Fruit fly (Drosophila melanogaster) whole organism, prepupa: Measurements from ENCODE around the gene defl.
A peak's percentile ranks its signal among the peaks of the same experiment; 100 is the strongest.

Experiments
- Blimp-1 ChIP-seq: fragments of 200-800 bp; sonication (Bioruptor generic); optimal IDR thresholded peaks from 3 replicates; lab custom pipeline; 2017; ENCODE audit warnings: missing biosample characterization, missing genetic modification characterization, mild to moderate bottlenecking, moderate library complexity, missing genetic modification reagents
- CG10669 ChIP-seq: fragments of 200-800 bp; sonication (Bioruptor generic); optimal IDR thresholded peaks from 3 replicates; lab custom pipeline; 2018; ENCODE audit warnings: missing biosample characterization, mild to moderate bottlenecking, missing genetic modification characterization, moderate library complexity
- CG11294 ChIP-seq: fragments of 200-800 bp; sonication (Bioruptor generic); IDR thresholded peaks from 2 replicates; pipeline ENCODE4 v1.3.6; 2022; ENCODE audit warnings: missing biosample characterization, missing genetic modification characterization
- CG11762 ChIP-seq: fragments of 200-800 bp; sonication (Bioruptor generic); optimal IDR thresholded peaks from 3 replicates; lab custom pipeline; 2016; ENCODE audit warnings: missing biosample characterization, missing genetic modification characterization; ENCODE audit not compliant: insufficient read depth
- CG11902 ChIP-seq: fragments of 200-800 bp; sonication (Bioruptor generic); optimal IDR thresholded peaks from 3 replicates; lab custom pipeline; 2016; ENCODE audit warnings: missing biosample characterization, missing genetic modification characterization
- CG15336 ChIP-seq: fragments of 200-800 bp; sonication (Bioruptor generic); IDR thresholded peaks from 2 replicates; pipeline ENCODE4 v1.3.6; 2022; ENCODE audit warnings: missing biosample characterization, missing genetic modification characterization
- CG1621 ChIP-seq: fragments of 200-800 bp; sonication (Bioruptor generic); optimal IDR thresholded peaks from 3 replicates; lab custom pipeline; 2018; ENCODE audit warnings: missing biosample characterization, mild to moderate bottlenecking, missing genetic modification characterization
- CG3032 ChIP-seq: fragments of 200-800 bp; optimal IDR thresholded peaks from 2 replicates; lab custom pipeline; 2019; ENCODE audit warnings: missing biosample characterization, mild to moderate bottlenecking, missing genetic modification characterization, moderate library complexity
- CG31627 ChIP-seq: fragments of 200-800 bp; sonication (Bioruptor generic); optimal IDR thresholded peaks from 3 replicates; lab custom pipeline; 2016; ENCODE audit warnings: missing biosample characterization, missing genetic modification characterization
- CG34406 ChIP-seq: fragments of 200-800 bp; sonication (Bioruptor generic); optimal IDR thresholded peaks from 3 replicates; lab custom pipeline; 2016; ENCODE audit warnings: missing biosample characterization, missing genetic modification characterization
- CG3919 ChIP-seq: fragments of 200-800 bp; sonication (Bioruptor generic); optimal IDR thresholded peaks from 3 replicates; lab custom pipeline; 2016; ENCODE audit warnings: missing biosample characterization, missing genetic modification characterization
- CG4318 ChIP-seq: fragments of 200-800 bp; sonication (Bioruptor generic); optimal IDR thresholded peaks from 3 replicates; lab custom pipeline; 2017; ENCODE audit warnings: missing biosample characterization, mild to moderate bottlenecking, missing genetic modification characterization
- CG6163 ChIP-seq: fragments of 200-800 bp; sonication (Bioruptor generic); IDR thresholded peaks from 3 replicates; pipeline ENCODE4 v1.3.6; 2022; ENCODE audit warnings: missing biosample characterization, missing genetic modification characterization
- CG6276 ChIP-seq: fragments of 200-800 bp; sonication (Bioruptor generic); optimal IDR thresholded peaks from 2 replicates; lab custom pipeline; 2017; ENCODE audit warnings: missing biosample characterization, mild to moderate bottlenecking, missing genetic modification characterization
- CG6792 ChIP-seq: fragments of 200-800 bp; sonication (Bioruptor generic); optimal IDR thresholded peaks from 3 replicates; lab custom pipeline; 2016; ENCODE audit warnings: missing biosample characterization, missing genetic modification characterization
- CG6808 ChIP-seq: fragments of 200-800 bp; sonication (Bioruptor generic); optimal IDR thresholded peaks from 3 replicates; lab custom pipeline; 2017; ENCODE audit warnings: missing biosample characterization, missing genetic modification characterization, mild to moderate bottlenecking, moderate library complexity, missing genetic modification reagents
- CG7368 ChIP-seq: fragments of 200-800 bp; sonication (Bioruptor generic); optimal IDR thresholded peaks from 3 replicates; lab custom pipeline; 2016; ENCODE audit warnings: missing biosample characterization, missing genetic modification characterization
- CG8119 ChIP-seq: fragments of 200-800 bp; sonication (Bioruptor generic); IDR thresholded peaks from 3 replicates; pipeline ENCODE4 v1.3.6; 2022; ENCODE audit warnings: missing biosample characterization, missing genetic modification characterization
- CG8319 ChIP-seq: fragments of 200-800 bp; sonication (Bioruptor generic); optimal IDR thresholded peaks from 3 replicates; lab custom pipeline; 2016; ENCODE audit warnings: missing biosample characterization, missing genetic modification characterization
- CG8632 ChIP-seq: fragments of 200-800 bp; sonication (Bioruptor generic); optimal IDR thresholded peaks from 3 replicates; lab custom pipeline; 2016; ENCODE audit warnings: missing biosample characterization, missing genetic modification characterization
- Eip75B ChIP-seq: fragments of 200-800 bp; sonication (Bioruptor generic); optimal IDR thresholded peaks from 3 replicates; lab custom pipeline; 2016; ENCODE audit warnings: missing biosample characterization, missing genetic modification characterization
- Eip93F ChIP-seq: fragments of 200-800 bp; sonication (Bioruptor generic); optimal IDR thresholded peaks from 2 replicates; lab custom pipeline; 2016; ENCODE audit warnings: missing biosample characterization, mild to moderate bottlenecking, missing genetic modification characterization
- Ets96B ChIP-seq: fragments of 200-800 bp; optimal IDR thresholded peaks from 2 replicates; lab custom pipeline; 2019; ENCODE audit warnings: missing biosample characterization, mild to moderate bottlenecking, missing genetic modification characterization, moderate library complexity
- Gug ChIP-seq: fragments of 200-800 bp; sonication (Bioruptor generic); IDR thresholded peaks from 2 replicates; pipeline ENCODE4 v1.3.6; 2022; ENCODE audit warnings: missing biosample characterization, missing genetic modification characterization
- Hr38 ChIP-seq: sonication (Bioruptor generic); optimal IDR thresholded peaks from 2 replicates; lab custom pipeline; 2016; ENCODE audit warnings: missing biosample characterization, missing genetic modification characterization
- Hr4 ChIP-seq: fragments of 200-800 bp; sonication (Bioruptor generic); optimal IDR thresholded peaks from 3 replicates; lab custom pipeline; 2016; ENCODE audit warnings: missing biosample characterization, missing genetic modification characterization
- Smox ChIP-seq: fragments of 200-800 bp; sonication (Bioruptor generic); optimal IDR thresholded peaks from 3 replicates; lab custom pipeline; 2016; ENCODE audit warnings: missing biosample characterization, missing genetic modification characterization
- Sox102F ChIP-seq: fragments of 200-800 bp; sonication (Bioruptor generic); optimal IDR thresholded peaks from 2 replicates; lab custom pipeline; 2016; ENCODE audit warnings: missing biosample characterization, mild to moderate bottlenecking, missing genetic modification characterization
- Sox15 ChIP-seq: fragments of 200-800 bp; sonication (Bioruptor generic); optimal IDR thresholded peaks from 3 replicates; lab custom pipeline; 2016; ENCODE audit warnings: missing biosample characterization, missing genetic modification characterization
- achi ChIP-seq: fragments of 200-800 bp; sonication (Bioruptor generic); optimal IDR thresholded peaks from 3 replicates; lab custom pipeline; 2016; ENCODE audit warnings: missing biosample characterization, missing genetic modification characterization
- cyc ChIP-seq: fragments of 200-800 bp; sonication (Bioruptor generic); optimal IDR thresholded peaks from 3 replicates; lab custom pipeline; 2016; ENCODE audit warnings: missing biosample characterization, missing genetic modification characterization
- dac ChIP-seq: fragments of 200-800 bp; sonication (Bioruptor generic); optimal IDR thresholded peaks from 2 replicates; lab custom pipeline; 2017; ENCODE audit warnings: missing biosample characterization, mild to moderate bottlenecking, missing genetic modification characterization
- dsx ChIP-seq: fragments of 200-800 bp; optimal IDR thresholded peaks from 3 replicates; lab custom pipeline; 2019; ENCODE audit warnings: missing biosample characterization, mild to moderate bottlenecking, missing genetic modification characterization, moderate library complexity; ENCODE audit not compliant: poor library complexity, severe bottlenecking
- eg ChIP-seq: fragments of 200-800 bp; sonication (Bioruptor generic); IDR thresholded peaks from 3 replicates; pipeline ENCODE4 v1.3.6; 2022; ENCODE audit warnings: missing biosample characterization, missing genetic modification characterization
- fd59A ChIP-seq: fragments of 200-800 bp; sonication (Bioruptor generic); optimal IDR thresholded peaks from 2 replicates; lab custom pipeline; 2017; ENCODE audit warnings: missing biosample characterization, mild to moderate bottlenecking, missing genetic modification characterization, missing genetic modification reagents
- fd85E ChIP-seq: fragments of 200-800 bp; sonication (Bioruptor generic); optimal IDR thresholded peaks from 3 replicates; lab custom pipeline; 2016; ENCODE audit warnings: missing biosample characterization, missing genetic modification characterization
- fkh ChIP-seq: fragments of 200-800 bp; sonication (Bioruptor generic); optimal IDR thresholded peaks from 3 replicates; lab custom pipeline; 2017; ENCODE audit warnings: missing biosample characterization, mild to moderate bottlenecking, missing genetic modification characterization, moderate library complexity
- lz ChIP-seq: fragments of 200-800 bp; sonication (Bioruptor generic); optimal IDR thresholded peaks from 3 replicates; lab custom pipeline; 2016; ENCODE audit warnings: missing biosample characterization, missing genetic modification characterization
- net ChIP-seq: fragments of 200-800 bp; sonication (Bioruptor generic); optimal IDR thresholded peaks from 3 replicates; lab custom pipeline; 2016; ENCODE audit warnings: missing biosample characterization, missing genetic modification characterization
- pdm3 ChIP-seq: fragments of 200-800 bp; sonication (Bioruptor generic); optimal IDR thresholded peaks from 3 replicates; lab custom pipeline; 2016; ENCODE audit warnings: missing biosample characterization, missing genetic modification characterization
- spab ChIP-seq: fragments of 200-800 bp; sonication (Bioruptor generic); optimal IDR thresholded peaks from 2 replicates; lab custom pipeline; 2017; ENCODE audit warnings: missing biosample characterization, mild to moderate bottlenecking, missing genetic modification characterization, missing genetic modification reagents
- svp ChIP-seq: fragments of 200-800 bp; sonication (Bioruptor generic); peaks from one replicate; lab custom pipeline; 2016; ENCODE audit warnings: missing biosample characterization, missing genetic modification characterization
- topi ChIP-seq: fragments of 200-800 bp; sonication (Bioruptor generic); optimal IDR thresholded peaks from 3 replicates; lab custom pipeline; 2016; ENCODE audit warnings: missing biosample characterization, missing genetic modification characterization
- vri ChIP-seq: fragments of 200-800 bp; sonication (Bioruptor generic); optimal IDR thresholded peaks from 3 replicates; lab custom pipeline; 2016; ENCODE audit warnings: missing biosample characterization, mild to moderate bottlenecking, missing genetic modification characterization

The defl gene

dm6 chr3L:9696650-9697526 is 26.3 kb upstream of the defl start, which contains the start of gene Prps (continued):
- peak; percentile 81 for TF ChIP-seq fd85E
- TF ChIP-seq vri (GFP tag; lab: Kevin White, UChicago) = peak; percentile 91
- peak; percentile 79 for TF ChIP-seq dsx (GFP tag; lab: Kevin White, UChicago)
- TF ChIP-seq dac (GFP tag; lab: Kevin White, UChicago) = peak; percentile 24
- peak; percentile 90 for TF ChIP-seq CG6792
- peak; percentile 54 for TF ChIP-seq fd59A (GFP tag; lab: Kevin White, UChicago)
- peak; percentile 79 for TF ChIP-seq CG3032 (tag; lab: Kevin White, UChicago)
- TF ChIP-seq Gug (GFP tag; lab: Robert Waterston, UW) = peak; percentile 71
- TF ChIP-seq Blimp-1 (GFP tag; lab: Kevin White, UChicago) = peak; percentile 69
- peak; percentile 93 for TF ChIP-seq CG3919 (GFP tag; lab: Kevin White, UChicago)
- peak; percentile 94 for TF ChIP-seq svp
- TF ChIP-seq topi = peak; percentile 91
- TF ChIP-seq CG11902 (GFP tag; lab: Kevin White, UChicago) = peak; percentile 68
- TF ChIP-seq eg (GFP tag; lab: Robert Waterston, UW) = peak; percentile 88
- peak; percentile 93 for TF ChIP-seq Sox102F
- TF ChIP-seq Eip75B = peak; percentile 91

- no peak for TF ChIP-seq net (GFP tag; lab: Kevin White, UChicago)
- TF ChIP-seq CG3919 (GFP tag; lab: Kevin White, UChicago) = no peak
- no peak for TF ChIP-seq CG6276 (GFP tag; lab: Kevin White, UChicago)
- TF ChIP-seq Hr4 (GFP tag; lab: Kevin White, UChicago) = no peak
- TF ChIP-seq topi = no peak
- TF ChIP-seq CG1621 = no peak
- no peak for TF ChIP-seq CG8319 (GFP tag; lab: Kevin White, UChicago)
- no peak for TF ChIP-seq CG34406 (GFP tag; lab: Kevin White, UChicago)
- TF ChIP-seq Sox15 (GFP tag; lab: Kevin White, UChicago) = no peak
- TF ChIP-seq CG31627 (GFP tag; lab: Kevin White, UChicago) = no peak
- TF ChIP-seq Blimp-1 (GFP tag; lab: Kevin White, UChicago) = no peak
- TF ChIP-seq CG15336 (GFP tag; lab: Robert Waterston, UW) = no peak
Observed at dm6 chr3L:9697527-9697883, 25.7 kb upstream of the defl start.

dm6 chr3L:9698193-9698642 is 25.0 kb upstream of the defl start, which contains the start of gene Ubc4:
Gene Ubc4 (plus strand): TSS chr3L:9698336.
- TF ChIP-seq CG10669 (GFP tag; lab: Kevin White, UChicago) (no peak), CG6163 (GFP tag; lab: Robert Waterston, UW) (0 out of 3 replicates have a peak, but pooled peaks have one; percentile 39), fd59A (GFP tag; lab: Kevin White, UChicago) (no peak), eg (GFP tag; lab: Robert Waterston, UW) (no peak), pdm3 (no peak), CG3919 (GFP tag; lab: Kevin White, UChicago) (no peak), net (GFP tag; lab: Kevin White, UChicago) (no peak), CG4318 (GFP tag; lab: Kevin White, UChicago) (no peak), CG15336 (GFP tag; lab: Robert Waterston, UW) (peak; percentile 31; the same call in 1 of the 2 replicates), CG6276 (GFP tag; lab: Kevin White, UChicago) (no peak), cyc (GFP tag; lab: Kevin White, UChicago) (no peak), lz (GFP tag; lab: Kevin White, UChicago) (peak; percentile 2), CG6808 (GFP tag; lab: Kevin White, UChicago) (no peak), Smox (no peak), CG8119 (GFP tag; lab: Robert Waterston, UW) (peak; percentile 36; the same call in 1 of the 3 replicates), CG34406 (GFP tag; lab: Kevin White, UChicago) (no peak), achi (no peak), Hr38 (GFP tag; lab: Kevin White, UChicago) (no peak), Eip75B (no peak), Hr4 (GFP tag; lab: Kevin White, UChicago) (no peak), CG7368 (GFP tag; lab: Kevin White, UChicago) (peak; percentile 21), Ets96B (tag; lab: Kevin White, UChicago) (peak; percentile 7), topi (no peak), fkh (GFP tag; lab: Kevin White, UChicago) (no peak), Eip93F (GFP tag; lab: Kevin White, UChicago) (no peak), CG1621 (peak; percentile 49), spab (GFP tag; lab: Kevin White, UChicago) (no peak), CG8632 (no peak), dac (GFP tag; lab: Kevin White, UChicago) (no peak), vri (GFP tag; lab: Kevin White, UChicago) (no peak), CG8319 (GFP tag; lab: Kevin White, UChicago) (no peak), CG11294 (GFP tag; lab: Robert Waterston, UW) (no peak), CG31627 (GFP tag; lab: Kevin White, UChicago) (peak; percentile 14), CG11762 (GFP tag; lab: Kevin White, UChicago) (no peak)
